Worm (Caenorhabditis elegans): ENCODE results near the gene sec-10.

Gene sec-10

DNA sequence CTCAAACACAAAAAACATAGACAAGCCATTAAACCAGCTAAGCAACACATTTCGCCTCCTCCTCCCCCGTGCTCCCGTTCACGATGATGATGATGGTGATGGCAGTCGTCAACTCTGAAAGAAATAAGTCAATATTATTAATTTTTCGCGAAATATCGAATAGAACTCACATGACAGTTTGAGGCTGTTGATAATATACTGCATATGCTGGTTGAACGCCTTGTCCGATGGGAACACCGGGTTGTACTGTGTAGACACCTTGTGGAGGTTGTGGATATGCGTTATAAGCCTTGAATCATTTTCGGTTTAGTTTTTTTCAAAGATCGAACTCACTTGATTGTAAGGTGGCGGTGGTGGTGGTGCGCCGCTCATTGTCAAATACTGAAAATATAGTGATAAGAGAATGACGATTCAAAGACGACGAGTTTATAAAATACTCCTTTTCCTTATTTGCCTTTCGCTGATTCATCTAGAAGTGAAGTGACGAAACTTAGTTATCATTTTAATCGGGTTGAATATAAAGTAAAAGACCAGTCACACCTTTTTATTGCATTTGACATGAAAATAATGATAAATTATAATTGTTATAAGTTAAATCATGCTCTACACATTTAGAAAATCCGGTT is 9.6 kb upstream of the sec-10 start, which contains the start of gene C33H5.13:
Gene C33H5.13 (minus strand): TSS at position 443 of the 626 bp plus-strand sequence.
- TF ChIP-seq efl-1 (optimal IDR thresholded peaks at IDR 0.05) = peak in 1 of 2 experiments; percentile 6
- peak in 1 of 2 experiments; percentile 56 for TF ChIP-seq efl-1 (GFP tag; optimal IDR thresholded peaks at IDR 0.05 in 1 of 2)
- TF ChIP-seq fkh-4 (tag; optimal IDR thresholded peaks at IDR 0.05; ENCODE audit: borderline replicate concordance) = no peak
- no peak for TF ChIP-seq F16B12.6 (tag; optimal IDR thresholded peaks at IDR 0.05)
- peak; percentile 34 for TF ChIP-seq elt-2 (tag; optimal IDR thresholded peaks at IDR 0.05)
- peak in 1 of 2 experiments; percentile 20 for TF ChIP-seq lin-35 (GFP tag; optimal IDR thresholded peaks at IDR 0.05)

ce11 chrIV:7790801-7791588 is 8.7 kb upstream of the sec-10 start, which contains the start of gene rsp-6:
Gene rsp-6, minus strand, starts transcription at chrIV:7791229.
- TF ChIP-seq ceh-88 (GFP tag; IDR thresholded peaks at IDR 0.05) (peak; percentile 65), blmp-1 (tag; optimal IDR thresholded peaks at IDR 0.05) (peak; percentile 84), elt-2 (tag; optimal IDR thresholded peaks at IDR 0.05) (peak; percentile 47), elt-3 (tag; optimal IDR thresholded peaks at IDR 0.05) (peak in 2 of 6 experiments; percentile 9 to 72), nhr-237 (tag; optimal IDR thresholded peaks at IDR 0.05) (peak; percentile 76), nhr-19 (GFP tag; conservative IDR thresholded peaks at IDR 0.05) (peak; percentile 79), ztf-4 (tag; optimal IDR thresholded peaks at IDR 0.05) (peak; percentile 73), lir-3 (tag; optimal IDR thresholded peaks at IDR 0.05; ENCODE audit: poor library complexity) (peak; percentile 55), Y116A8C.19 (tag; optimal IDR thresholded peaks at IDR 0.05; ENCODE audit: borderline replicate concordance) (no peak), unc-30 (tag; optimal IDR thresholded peaks at IDR 0.05) (no peak), mep-1 (tag; optimal IDR thresholded peaks at IDR 0.05) (peak; percentile 84), unc-98 (GFP tag; IDR thresholded peaks at IDR 0.05) (no peak), efl-3 (GFP tag; optimal IDR thresholded peaks at IDR 0.05) (no peak), C34B4.2 (tag; optimal IDR thresholded peaks at IDR 0.05) (no peak), rnt-1 (tag; optimal IDR thresholded peaks at IDR 0.05) (peak; percentile 81), hpl-2 (GFP tag; optimal IDR thresholded peaks at IDR 0.05) (no peak), snu-23 (GFP tag; optimal IDR thresholded peaks at IDR 0.05) (peak; percentile 92), isw-1 (GFP tag; IDR thresholded peaks at IDR 0.05) (peak; percentile 83), nhr-84 (tag; optimal IDR thresholded peaks at IDR 0.05) (no peak), F16B12.6 (tag; optimal IDR thresholded peaks at IDR 0.05) (peak; percentile 69), aly-2 (tag; optimal IDR thresholded peaks at IDR 0.05) (peak; percentile 51), xbp-1 (tag; optimal IDR thresholded peaks at IDR 0.05) (peak; percentile 87), fos-1 (tag; optimal IDR thresholded peaks at IDR 0.05) (peak; percentile 82), ceh-63 (GFP tag; optimal IDR thresholded peaks at IDR 0.05) (no peak), ets-5 (GFP tag; IDR thresholded peaks at IDR 0.05) (no peak), zag-1 (tag; optimal IDR thresholded peaks at IDR 0.05) (no peak), tbx-2 (tag; optimal IDR thresholded peaks at IDR 0.05) (peak; percentile 88), ceh-8 (GFP tag; optimal IDR thresholded peaks at IDR 0.05) (no peak), irx-1 (tag; optimal IDR thresholded peaks at IDR 0.05) (peak; percentile 37), fkh-4 (tag; optimal IDR thresholded peaks at IDR 0.05; ENCODE audit: borderline replicate concordance) (no peak), lin-14 (GFP tag; optimal IDR thresholded peaks at IDR 0.05) (peak; percentile 89), fkh-10 (GFP tag; optimal IDR thresholded peaks at IDR 0.05) (peak; percentile 67), nhr-11 (tag; optimal IDR thresholded peaks at IDR 0.05) (peak; percentile 23), dsc-1 (tag; optimal IDR thresholded peaks at IDR 0.05) (peak; percentile 79), grh-1 (GFP tag; IDR thresholded peaks at IDR 0.05) (no peak), ces-1 (GFP tag; optimal IDR thresholded peaks at IDR 0.05) (no peak), hlh-4 (tag; optimal IDR thresholded peaks at IDR 0.05) (no peak), vab-15 (tag; optimal IDR thresholded peaks at IDR 0.05) (peak; percentile 90), C04F5.9 (tag; optimal IDR thresholded peaks at IDR 0.05) (peak; percentile 46), pag-3 (tag; optimal IDR thresholded peaks at IDR 0.05; ENCODE audit: borderline replicate concordance, insufficient read depth) (no peak), fkh-8 (tag; optimal IDR thresholded peaks at IDR 0.05) (peak; percentile 79), lin-35 (GFP tag; optimal IDR thresholded peaks at IDR 0.05) (peak; percentile 95 to 98), ztf-11 (tag; optimal IDR thresholded peaks at IDR 0.05) (peak in 1 of 2 experiments; percentile 1), unc-130 (tag; optimal IDR thresholded peaks at IDR 0.05) (peak; percentile 87), nhr-90 (tag; optimal IDR thresholded peaks at IDR 0.05; ENCODE audit: poor library complexity) (peak; percentile 50)
